Fruit fly (Drosophila melanogaster) whole organism, embryonic: ENCODE results near the gene CG17300.
A peak's percentile ranks its signal among the peaks of the same experiment; 100 is the strongest.

Experiments used
- Abd-B ChIP-seq: fragments of 200-800 bp; sonication (Bioruptor generic); optimal IDR thresholded peaks from 2 replicates; lab custom pipeline; 2018; ENCODE audit warnings: missing biosample characterization, mild to moderate bottlenecking, missing genetic modification characterization, moderate library complexity
- Antp ChIP-seq: fragments of 200-800 bp; sonication (Bioruptor generic); optimal IDR thresholded peaks from 3 replicates; lab custom pipeline; 2016; ENCODE audit warnings: missing biosample characterization, missing genetic modification characterization
- BtbVII ChIP-seq: fragments of 200-800 bp; sonication (Bioruptor generic); optimal IDR thresholded peaks from 3 replicates; lab custom pipeline; 2017; ENCODE audit warnings: missing biosample characterization, mild to moderate bottlenecking, missing genetic modification characterization
- CG11560 ChIP-seq: fragments of 200-800 bp; sonication (Bioruptor generic); IDR thresholded peaks from 3 replicates; pipeline ENCODE4 v1.3.6; 2022; ENCODE audit warnings: missing biosample characterization, missing genetic modification characterization
- CG12155 ChIP-seq: fragments of 200-800 bp; sonication (Bioruptor generic); optimal IDR thresholded peaks from 3 replicates; lab custom pipeline; 2016; ENCODE audit warnings: missing biosample characterization, missing genetic modification characterization
- CG13287 ChIP-seq: fragments of 200-800 bp; sonication (Bioruptor generic); IDR thresholded peaks from 2 replicates; pipeline ENCODE4 v1.3.6; 2022; ENCODE audit warnings: missing biosample characterization, missing genetic modification characterization; ENCODE audit not compliant: partially characterized antibody
- CG14050 ChIP-seq: fragments of 200-800 bp; sonication (Bioruptor generic); IDR thresholded peaks from 3 replicates; pipeline ENCODE4 v1.3.6; 2022; ENCODE audit warnings: missing biosample characterization, missing genetic modification characterization
- CG1602 ChIP-seq: fragments of 200-800 bp; sonication (Bioruptor generic); optimal IDR thresholded peaks from 3 replicates; lab custom pipeline; 2016; ENCODE audit warnings: missing biosample characterization, missing genetic modification characterization
- CG17328 ChIP-seq: fragments of 200-800 bp; sonication (Bioruptor generic); IDR thresholded peaks from 2 replicates; pipeline ENCODE4 v1.3.6; 2022; ENCODE audit warnings: missing biosample characterization, missing genetic modification characterization
- CG17359 ChIP-seq: fragments of 200-800 bp; sonication (Bioruptor generic); optimal IDR thresholded peaks from 3 replicates; lab custom pipeline; 2018; ENCODE audit warnings: missing biosample characterization, mild to moderate bottlenecking, missing genetic modification characterization, moderate library complexity
- CG18011 ChIP-seq: fragments of 200-800 bp; sonication (Bioruptor generic); optimal IDR thresholded peaks from 2 replicates; lab custom pipeline; 2017; ENCODE audit warnings: missing biosample characterization, missing genetic modification characterization, mild to moderate bottlenecking, moderate library complexity, missing genotype
- CG2120 ChIP-seq: fragments of 200-800 bp; sonication (Bioruptor generic); optimal IDR thresholded peaks from 3 replicates; lab custom pipeline; 2016; ENCODE audit warnings: missing biosample characterization, missing genetic modification characterization
- CG2129 ChIP-seq: fragments of 200-800 bp; sonication (Bioruptor generic); IDR thresholded peaks from 2 replicates; pipeline ENCODE4 v1.3.6; 2022; ENCODE audit warnings: missing biosample characterization, missing genetic modification characterization; ENCODE audit not compliant: partially characterized antibody
- CG33557 ChIP-seq: fragments of 200-800 bp; sonication (Bioruptor generic); optimal IDR thresholded peaks from 2 replicates; lab custom pipeline; 2019; ENCODE audit warnings: missing biosample characterization, mild to moderate bottlenecking, missing genetic modification characterization, moderate library complexity
- CG34376 ChIP-seq: fragments of 200-800 bp; sonication (Bioruptor generic); optimal IDR thresholded peaks from 2 replicates; lab custom pipeline; 2018; ENCODE audit warnings: missing biosample characterization, mild to moderate bottlenecking, missing genetic modification characterization
- CG3995 ChIP-seq: fragments of 200-800 bp; sonication (Bioruptor generic); optimal IDR thresholded peaks from 3 replicates; lab custom pipeline; 2016; ENCODE audit warnings: missing biosample characterization, missing genetic modification characterization
- CG4282 ChIP-seq: fragments of 200-800 bp; sonication (Bioruptor generic); optimal IDR thresholded peaks from 2 replicates; lab custom pipeline; 2016; ENCODE audit warnings: missing biosample characterization, missing genetic modification characterization
- CG6854 ChIP-seq: fragments of 200-800 bp; sonication (Bioruptor generic); optimal IDR thresholded peaks from 3 replicates; lab custom pipeline; 2017; ENCODE audit warnings: missing biosample characterization, mild to moderate bottlenecking, missing genetic modification characterization
- CG8290 ChIP-seq, 3 experiments: fragments of 200-800 bp; sonication (Bioruptor generic); optimal IDR thresholded peaks; 2 replicates each; lab custom pipeline; 2016 to 2019; ENCODE audit warnings: missing biosample characterization in 3 of 3, missing genetic modification characterization in 3 of 3, mild to moderate bottlenecking in 2 of 3, moderate library complexity in 1 of 3
- CG8478 ChIP-seq: fragments of >200 bp; optimal IDR thresholded peaks from 2 replicates; lab custom pipeline; 2018
- CrebB ChIP-seq: fragments of 200-800 bp; sonication (Bioruptor generic); optimal IDR thresholded peaks from 3 replicates; lab custom pipeline; 2018; ENCODE audit warnings: missing biosample characterization, mild to moderate bottlenecking, missing genetic modification characterization
- Dbx ChIP-seq: fragments of 200-800 bp; sonication (Bioruptor generic); IDR thresholded peaks from 3 replicates; pipeline ENCODE4 v1.3.6; 2022; ENCODE audit warnings: missing biosample characterization, missing genetic modification characterization
- Dfd ChIP-seq, 2 experiments: fragments of >200 bp; optimal IDR thresholded peaks; 2 replicates each; lab custom pipeline; 2017; ENCODE audit warnings: missing biosample characterization in 2 of 2, missing genetic modification characterization in 2 of 2
- Doc2 ChIP-seq: fragments of 200-800 bp; sonication (Bioruptor generic); IDR thresholded peaks from 2 replicates; pipeline ENCODE4 v1.3.6; 2022; ENCODE audit warnings: missing biosample characterization, missing genetic modification characterization
- Fer1 ChIP-seq: fragments of 200-800 bp; sonication (Bioruptor generic); optimal IDR thresholded peaks from 2 replicates; lab custom pipeline; 2017; ENCODE audit warnings: missing biosample characterization, mild to moderate bottlenecking, missing genetic modification characterization
- HHEX ChIP-seq: fragments of 200-800 bp; sonication (Bioruptor generic); optimal IDR thresholded peaks from 3 replicates; lab custom pipeline; 2017; ENCODE audit warnings: missing biosample characterization, mild to moderate bottlenecking, missing genetic modification characterization, missing genetic modification reagents
- HLH54F ChIP-seq: fragments of 200-800 bp; sonication (Bioruptor generic); optimal IDR thresholded peaks from 3 replicates; lab custom pipeline; 2016; ENCODE audit warnings: missing biosample characterization, missing genetic modification characterization
- Hr3 ChIP-seq: fragments of 200-800 bp; sonication (Bioruptor generic); optimal IDR thresholded peaks from 3 replicates; lab custom pipeline; 2016; ENCODE audit warnings: missing biosample characterization, missing genetic modification characterization
- Lhr ChIP-seq: fragments of 200-800 bp; sonication (Bioruptor generic); optimal IDR thresholded peaks from 3 replicates; lab custom pipeline; 2017; ENCODE audit warnings: mild to moderate bottlenecking, missing biosample characterization, missing genetic modification reagents, missing genetic modification characterization
- Neu2 ChIP-seq: fragments of 200-800 bp; sonication (Bioruptor generic); optimal IDR thresholded peaks from 3 replicates; lab custom pipeline; 2016; ENCODE audit warnings: missing biosample characterization, missing genetic modification characterization, borderline replicate concordance
- Sin3A ChIP-seq: fragments of >200 bp; optimal IDR thresholded peaks from 2 replicates; lab custom pipeline; 2018
- cas ChIP-seq: fragments of 200-800 bp; sonication (Bioruptor generic); IDR thresholded peaks from 2 replicates; pipeline ENCODE4 v1.3.6; 2022; ENCODE audit warnings: missing biosample characterization, missing genetic modification characterization
- ci ChIP-seq: fragments of 200-800 bp; sonication (Bioruptor generic); IDR thresholded peaks from 3 replicates; pipeline ENCODE4 v1.3.6; 2022; ENCODE audit warnings: missing biosample characterization, missing genetic modification characterization
- crol ChIP-seq: fragments of 200-800 bp; sonication (Bioruptor generic); IDR thresholded peaks from 2 replicates; pipeline ENCODE4 v1.3.6; 2022; ENCODE audit warnings: missing biosample characterization, missing genetic modification characterization
- dan ChIP-seq: fragments of 200-800 bp; sonication (Bioruptor generic); IDR thresholded peaks from 2 replicates; pipeline ENCODE4 v1.3.6; 2022; ENCODE audit warnings: missing biosample characterization, missing genetic modification characterization
- gem ChIP-seq: fragments of 200-800 bp; sonication (Bioruptor generic); optimal IDR thresholded peaks from 2 replicates; lab custom pipeline; 2019; ENCODE audit warnings: missing biosample characterization, mild to moderate bottlenecking, missing genetic modification characterization, moderate library complexity
- grn ChIP-seq: fragments of 200-800 bp; sonication (Bioruptor generic); optimal IDR thresholded peaks from 3 replicates; lab custom pipeline; 2017; ENCODE audit warnings: missing biosample characterization, missing genetic modification characterization
- h ChIP-seq: fragments of >200 bp; optimal IDR thresholded peaks from 2 replicates; lab custom pipeline; 2017
- ham ChIP-seq: fragments of 200-800 bp; sonication (Bioruptor generic); IDR thresholded peaks from 2 replicates; pipeline ENCODE4 v1.3.6; 2022; ENCODE audit warnings: missing biosample characterization, missing genetic modification characterization
- nerfin-2 ChIP-seq: fragments of 200-800 bp; sonication (Bioruptor generic); IDR thresholded peaks from 2 replicates; pipeline ENCODE4 v1.3.6; 2022; ENCODE audit warnings: missing biosample characterization, missing genetic modification characterization; ENCODE audit not compliant: partially characterized antibody
- onecut ChIP-seq: fragments of 200-800 bp; sonication (Bioruptor generic); IDR thresholded peaks from 2 replicates; pipeline ENCODE4 v1.3.6; 2022; ENCODE audit warnings: missing biosample characterization, missing genetic modification characterization
- pnt ChIP-seq: fragments of 200-800 bp; sonication (Bioruptor generic); optimal IDR thresholded peaks from 3 replicates; lab custom pipeline; 2016; ENCODE audit warnings: missing biosample characterization, missing genetic modification characterization
- run ChIP-seq: fragments of 200-800 bp; sonication (Bioruptor generic); optimal IDR thresholded peaks from 3 replicates; lab custom pipeline; 2018; ENCODE audit warnings: missing biosample characterization, mild to moderate bottlenecking, missing genetic modification characterization
- sens ChIP-seq: fragments of 200-800 bp; sonication (Bioruptor generic); peaks from one replicate; lab custom pipeline; 2016; ENCODE audit warnings: missing biosample characterization, missing genetic modification characterization
- sima ChIP-seq: fragments of 200-800 bp; sonication (Bioruptor generic); optimal IDR thresholded peaks from 2 replicates; lab custom pipeline; 2016; ENCODE audit warnings: missing biosample characterization, missing genetic modification characterization
- slbo ChIP-seq: fragments of 200-800 bp; sonication (Bioruptor generic); IDR thresholded peaks from 2 replicates; pipeline ENCODE4 v1.3.6; 2022; ENCODE audit warnings: missing biosample characterization, missing genetic modification characterization
- sob ChIP-seq: fragments of 200-800 bp; sonication (Bioruptor generic); IDR thresholded peaks from 2 replicates; pipeline ENCODE4 v1.3.6; 2022; ENCODE audit warnings: missing biosample characterization, missing genetic modification characterization
- sug ChIP-seq: fragments of 200-800 bp; optimal IDR thresholded peaks from 2 replicates; lab custom pipeline; 2019; ENCODE audit warnings: missing biosample characterization, mild to moderate bottlenecking, missing genetic modification characterization, moderate library complexity
- tll ChIP-seq, 2 experiments: fragments of 200-800 bp in 1 of 2; fragments of >200 bp in 1 of 2; sonication (Bioruptor generic) in 1 of 2; optimal IDR thresholded peaks; 2 replicates each; lab custom pipeline; 2017 to 2019; ENCODE audit warnings: missing biosample characterization in 2 of 2, missing genetic modification characterization in 2 of 2, mild to moderate bottlenecking in 1 of 2, moderate library complexity in 1 of 2
- unpg ChIP-seq: fragments of 200-800 bp; sonication (Bioruptor generic); optimal IDR thresholded peaks from 3 replicates; lab custom pipeline; 2018; ENCODE audit warnings: missing biosample characterization, mild to moderate bottlenecking, missing genetic modification characterization, moderate library complexity

Gene CG17300

DNA sequence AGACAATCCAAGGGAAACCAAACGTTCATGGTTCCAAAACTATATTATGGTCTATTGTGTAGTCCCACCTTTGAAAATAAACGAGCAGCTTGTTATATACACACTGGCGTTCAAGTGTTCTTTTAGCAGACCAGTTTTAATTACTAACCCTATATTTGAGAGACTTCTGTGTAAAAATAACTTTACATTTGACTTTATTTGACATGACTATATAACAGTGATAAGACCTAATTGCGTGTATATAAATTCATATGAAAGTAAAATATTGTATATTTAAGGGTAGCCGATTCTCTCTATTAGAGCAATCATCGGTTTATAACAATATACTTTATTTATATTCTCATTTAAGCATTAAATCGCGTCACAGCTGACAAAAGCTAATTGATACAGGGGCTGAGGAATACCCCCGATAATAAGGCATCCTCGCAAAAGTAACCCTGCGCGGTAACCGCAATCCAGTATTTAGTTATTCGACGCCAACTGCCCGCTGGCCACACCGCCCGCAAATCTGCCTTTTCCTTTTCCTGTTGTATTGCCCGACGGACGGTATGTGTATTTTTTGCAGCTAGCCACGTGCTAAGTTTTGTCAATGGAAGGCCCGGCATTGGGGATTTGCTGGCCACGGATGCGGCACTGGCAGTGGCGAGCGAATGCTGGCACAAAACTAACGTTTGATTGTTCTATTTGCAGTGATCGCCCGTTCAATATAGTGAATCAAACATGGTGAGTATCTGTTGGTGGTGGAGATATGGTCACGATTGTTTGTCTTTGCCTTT, 45.6 kb downstream of the CG17300 start, which contains the start of gene RpS4 (continued):
- TF ChIP-seq Fer1: peak; percentile 96
- peak; percentile 62; the same call in 1 of the 3 replicates for TF ChIP-seq CG11560 (tag; lab: Robert Waterston, UW)
- peak; percentile 71 for TF ChIP-seq CG2120 (GFP tag; lab: Kevin White, UChicago)
- peak; percentile 98 for TF ChIP-seq CG18011 (GFP tag; lab: Kevin White, UChicago)
- TF ChIP-seq CG17359: peak; percentile 84
- peak; percentile 91 for TF ChIP-seq unpg (GFP tag; lab: Kevin White, UChicago)
- peak; percentile 68 for TF ChIP-seq CG4282 (GFP tag; lab: Kevin White, UChicago)
- no peak for TF ChIP-seq Dfd (GFP tag; optimal IDR thresholded peaks at IDR 0.05; lab: Kevin White, UChicago)
- peak; percentile 99 for TF ChIP-seq ci (GFP tag; lab: Robert Waterston, UW)
- peak; percentile 89 for TF ChIP-seq run (tag; lab: Kevin White, UChicago)
- peak; percentile 50 for TF ChIP-seq gem (tag; lab: Kevin White, UChicago)
- peak; percentile 89 for TF ChIP-seq slbo (GFP tag; lab: Robert Waterston, UW)
- TF ChIP-seq CG6854: peak; percentile 94
- TF ChIP-seq sima (GFP tag; lab: Kevin White, UChicago): peak; percentile 80
- peak; percentile 54 for TF ChIP-seq CG8290 (GFP tag; optimal IDR thresholded peaks at IDR 0.05; lab: Kevin White, UChicago)
- TF ChIP-seq CG8290 (tag; optimal IDR thresholded peaks at IDR 0.05; lab: Kevin White, UChicago): peak; percentile 92 to 98
- peak; percentile 93 for TF ChIP-seq Lhr
- TF ChIP-seq CG33557 (GFP tag; lab: Kevin White, UChicago): peak; percentile 90
- peak; percentile 95 for TF ChIP-seq CG17328 (GFP tag; lab: Robert Waterston, UW)
- TF ChIP-seq CG13287 (GFP tag; lab: Robert Waterston, UW): peak; percentile 33; the same call in 1 of the 2 replicates
- TF ChIP-seq ham: peak; percentile 54; the same call in 1 of the 2 replicates
- TF ChIP-seq BtbVII: peak; percentile 95
- TF ChIP-seq CG12155 (GFP tag; lab: Kevin White, UChicago): peak; percentile 62
- TF ChIP-seq Doc2 (GFP tag; lab: Robert Waterston, UW): no peak
- peak; percentile 82 for TF ChIP-seq CG14050 (GFP tag; lab: Robert Waterston, UW)
- TF ChIP-seq CG1602 (GFP tag; lab: Kevin White, UChicago): peak; percentile 59
- peak; percentile 92 for TF ChIP-seq sob
- TF ChIP-seq Neu2 (GFP tag; lab: Kevin White, UChicago): peak; percentile 65
- TF ChIP-seq CrebB (tag; lab: Kevin White, UChicago): peak; percentile 97
- TF ChIP-seq HHEX: peak; percentile 96
- no peak for TF ChIP-seq h
- TF ChIP-seq Hr3 (GFP tag; lab: Kevin White, UChicago): peak; percentile 66
- TF ChIP-seq pnt (GFP tag; lab: Kevin White, UChicago): peak; percentile 63
- peak; percentile 95 for TF ChIP-seq sens (GFP tag; lab: Kevin White, UChicago)
- TF ChIP-seq sug (tag; lab: Kevin White, UChicago): peak; percentile 83
- peak; percentile 86 for TF ChIP-seq Abd-B
- TF ChIP-seq Antp (GFP tag; lab: Kevin White, UChicago): peak; percentile 80
- no peak for TF ChIP-seq nerfin-2 (GFP tag; lab: Robert Waterston, UW)
- TF ChIP-seq CG34376: peak; percentile 99
- peak; percentile 73 for TF ChIP-seq grn (GFP tag; lab: Kevin White, UChicago)
- no peak for TF ChIP-seq dan (GFP tag; lab: Robert Waterston, UW)
- peak; percentile 75 for TF ChIP-seq HLH54F
- TF ChIP-seq CG8478 (lab: Kevin White, UChicago): no peak
- TF ChIP-seq Sin3A (lab: Kevin White, UChicago): no peak
- TF ChIP-seq crol (GFP tag; lab: Robert Waterston, UW): peak; percentile 40
- peak; percentile 26; the same call in 1 of the 2 replicates for TF ChIP-seq cas (GFP tag; lab: Robert Waterston, UW)
- TF ChIP-seq Dbx (GFP tag; lab: Robert Waterston, UW): peak; percentile 91
- TF ChIP-seq tll (GFP tag; optimal IDR thresholded peaks at IDR 0.05; lab: Kevin White, UChicago): peak; percentile 32 to 33
- peak; percentile 68 for TF ChIP-seq CG3995 (GFP tag; lab: Kevin White, UChicago)
- peak; percentile 94 for TF ChIP-seq onecut (GFP tag; lab: Robert Waterston, UW)
- TF ChIP-seq CG2129 (GFP tag; lab: Robert Waterston, UW): no peak
